Fruit fly (Drosophila melanogaster) whole organism, embryonic: ENCODE measurements around the gene CG5214.

Source experiments
- Adf1 ChIP-seq: fragments of 200-800 bp; sonication (Bioruptor generic); IDR thresholded peaks from 2 replicates; pipeline ENCODE4 v1.3.6; 2022; ENCODE audit warnings: missing biosample characterization, missing genetic modification characterization
- CG10147 ChIP-seq: fragments of 200-800 bp; sonication (Bioruptor generic); optimal IDR thresholded peaks from 2 replicates; lab custom pipeline; 2019; ENCODE audit warnings: missing biosample characterization, mild to moderate bottlenecking, missing genetic modification characterization, moderate library complexity
- CG10462 ChIP-seq: fragments of 200-800 bp; sonication (Bioruptor generic); optimal IDR thresholded peaks from 2 replicates; lab custom pipeline; 2016; ENCODE audit warnings: missing biosample characterization, missing genetic modification characterization
- CG12299 ChIP-seq: fragments of 200-800 bp; sonication (Bioruptor generic); optimal IDR thresholded peaks from 2 replicates; lab custom pipeline; 2018; ENCODE audit warnings: missing biosample characterization, mild to moderate bottlenecking, missing genetic modification characterization
- CG12942 ChIP-seq: fragments of 200-800 bp; sonication (Bioruptor generic); optimal IDR thresholded peaks from 3 replicates; lab custom pipeline; 2016; ENCODE audit warnings: missing biosample characterization, missing genetic modification characterization
- CG14441 ChIP-seq: fragments of 200-800 bp; sonication (Bioruptor generic); IDR thresholded peaks from 2 replicates; pipeline ENCODE4 v1.3.6; 2022; ENCODE audit warnings: missing biosample characterization, missing genetic modification characterization
- CG15601 ChIP-seq: fragments of 200-800 bp; sonication (Bioruptor generic); optimal IDR thresholded peaks from 3 replicates; lab custom pipeline; 2019; ENCODE audit warnings: missing biosample characterization, mild to moderate bottlenecking, missing genetic modification characterization, moderate library complexity
- CG16863 ChIP-seq: fragments of 200-800 bp; sonication (Bioruptor generic); optimal IDR thresholded peaks from 3 replicates; lab custom pipeline; 2016; ENCODE audit warnings: missing biosample characterization, missing genetic modification characterization
- CG2889 ChIP-seq: fragments of 200-800 bp; sonication (Bioruptor generic); IDR thresholded peaks from 3 replicates; pipeline ENCODE4 v1.3.6; 2022; ENCODE audit warnings: missing biosample characterization, missing genetic modification characterization
- CG30431 ChIP-seq: fragments of 200-800 bp; sonication (Bioruptor generic); optimal IDR thresholded peaks from 2 replicates; lab custom pipeline; 2017; ENCODE audit warnings: missing biosample characterization, missing genetic modification characterization
- CG33213 ChIP-seq: fragments of 200-800 bp; sonication (Bioruptor generic); optimal IDR thresholded peaks from 3 replicates; lab custom pipeline; 2016; ENCODE audit warnings: missing biosample characterization, missing genetic modification characterization
- CG33557 ChIP-seq: fragments of 200-800 bp; sonication (Bioruptor generic); optimal IDR thresholded peaks from 2 replicates; lab custom pipeline; 2019; ENCODE audit warnings: missing biosample characterization, mild to moderate bottlenecking, missing genetic modification characterization, moderate library complexity
- CG3847 ChIP-seq: fragments of 200-800 bp; sonication (Bioruptor generic); IDR thresholded peaks from 2 replicates; pipeline ENCODE4 v1.3.6; 2022; ENCODE audit warnings: missing biosample characterization, missing genetic modification characterization
- CG3995 ChIP-seq: fragments of 200-800 bp; sonication (Bioruptor generic); optimal IDR thresholded peaks from 3 replicates; lab custom pipeline; 2016; ENCODE audit warnings: missing biosample characterization, missing genetic modification characterization
- CG43689 ChIP-seq: fragments of 200-800 bp; sonication (Bioruptor generic); IDR thresholded peaks from 2 replicates; pipeline ENCODE4 v1.3.6; 2022; ENCODE audit warnings: missing biosample characterization, missing genetic modification characterization
- CG4617 ChIP-seq: fragments of 200-800 bp; sonication (Bioruptor generic); optimal IDR thresholded peaks from 3 replicates; lab custom pipeline; 2016; ENCODE audit warnings: missing biosample characterization, missing genetic modification characterization, borderline replicate concordance
- CG4820 ChIP-seq: fragments of 200-800 bp; sonication (Bioruptor generic); optimal IDR thresholded peaks from 3 replicates; lab custom pipeline; 2016; ENCODE audit warnings: missing biosample characterization, missing genetic modification characterization
- CG6689 ChIP-seq: fragments of 200-800 bp; sonication (Bioruptor generic); IDR thresholded peaks from 2 replicates; pipeline ENCODE4 v1.3.6; 2022; ENCODE audit warnings: missing biosample characterization, missing genetic modification characterization
- CG6813 ChIP-seq: fragments of 200-800 bp; sonication (Bioruptor generic); optimal IDR thresholded peaks from 2 replicates; lab custom pipeline; 2017; ENCODE audit warnings: missing biosample characterization, missing genetic modification characterization, mild to moderate bottlenecking, moderate library complexity, missing genetic modification reagents
- CG9437 ChIP-seq: fragments of 200-800 bp; sonication (Bioruptor generic); optimal IDR thresholded peaks from 2 replicates; lab custom pipeline; 2018; ENCODE audit warnings: missing biosample characterization, mild to moderate bottlenecking, missing genetic modification characterization
- CG9797 ChIP-seq: fragments of 200-800 bp; sonication (Bioruptor generic); optimal IDR thresholded peaks from 3 replicates; lab custom pipeline; 2018; ENCODE audit warnings: missing biosample characterization, mild to moderate bottlenecking, missing genetic modification characterization
- Dfd ChIP-seq, 2 experiments: fragments of >200 bp; optimal IDR thresholded peaks; 2 replicates each; lab custom pipeline; 2017; ENCODE audit warnings: missing biosample characterization in 2 of 2, missing genetic modification characterization in 2 of 2
- Dip2 ChIP-seq: fragments of 200-800 bp; sonication (Bioruptor generic); IDR thresholded peaks from 2 replicates; pipeline ENCODE4 v1.3.6; 2022; ENCODE audit warnings: missing biosample characterization, missing genetic modification characterization
- Eip74EF ChIP-seq, 2 experiments: fragments of 200-800 bp in 1 of 2; fragments of >200 bp in 1 of 2; sonication (Bioruptor generic) in 1 of 2; optimal IDR thresholded peaks; 2 replicates each; lab custom pipeline; 2017 to 2019; ENCODE audit warnings: missing biosample characterization in 2 of 2, missing genetic modification characterization in 2 of 2, mild to moderate bottlenecking in 1 of 2, moderate library complexity in 1 of 2
- Elba2 ChIP-seq: fragments of 200-800 bp; sonication (Bioruptor generic); optimal IDR thresholded peaks from 3 replicates; lab custom pipeline; 2016; ENCODE audit warnings: missing biosample characterization, missing genetic modification characterization
- Fer2 ChIP-seq: fragments of 200-800 bp; sonication (Bioruptor generic); optimal IDR thresholded peaks from 2 replicates; lab custom pipeline; 2018; ENCODE audit warnings: missing biosample characterization, mild to moderate bottlenecking, missing genetic modification characterization, moderate library complexity
- Hmr ChIP-seq: fragments of 200-800 bp; sonication (Bioruptor generic); optimal IDR thresholded peaks from 3 replicates; lab custom pipeline; 2017; ENCODE audit warnings: mild to moderate bottlenecking, missing biosample characterization, missing genetic modification reagents, missing genetic modification characterization
- Kr ChIP-seq: fragments of 200-800 bp; sonication (Bioruptor generic); optimal IDR thresholded peaks from 2 replicates; lab custom pipeline; 2017; ENCODE audit warnings: missing biosample characterization, mild to moderate bottlenecking, missing genetic modification characterization
- Mad ChIP-seq: fragments of 200-800 bp; sonication (Bioruptor generic); optimal IDR thresholded peaks from 2 replicates; lab custom pipeline; 2016; ENCODE audit warnings: missing biosample characterization, missing genetic modification characterization
- Opbp ChIP-seq: fragments of 200-800 bp; sonication (Bioruptor generic); IDR thresholded peaks from 3 replicates; pipeline ENCODE4 v1.3.6; 2022; ENCODE audit warnings: missing biosample characterization, missing genetic modification characterization; ENCODE audit not compliant: partially characterized antibody
- Rx ChIP-seq: fragments of 200-800 bp; sonication (Bioruptor generic); IDR thresholded peaks from 2 replicates; pipeline ENCODE4 v1.3.6; 2022; ENCODE audit warnings: missing biosample characterization, missing genetic modification characterization
- Sin3A ChIP-seq: fragments of >200 bp; optimal IDR thresholded peaks from 2 replicates; lab custom pipeline; 2018
- Vsx1 ChIP-seq: fragments of 200-800 bp; sonication (Bioruptor generic); optimal IDR thresholded peaks from 2 replicates; lab custom pipeline; 2017; ENCODE audit warnings: missing biosample characterization, mild to moderate bottlenecking, missing genetic modification characterization, missing genetic modification reagents
- ara ChIP-seq: fragments of 200-800 bp; sonication (Bioruptor generic); IDR thresholded peaks from 2 replicates; pipeline ENCODE4 v1.3.6; 2022; ENCODE audit warnings: missing biosample characterization, missing genetic modification characterization
- bsh ChIP-seq, 2 experiments: fragments of 200-800 bp; sonication (Bioruptor generic); optimal IDR thresholded peaks; 2 replicates each; lab custom pipeline; 2017 to 2018; ENCODE audit warnings: mild to moderate bottlenecking in 2 of 2, missing biosample characterization in 2 of 2, missing genetic modification characterization in 2 of 2, moderate library complexity in 1 of 2
- btn ChIP-seq: fragments of 200-800 bp; sonication (Bioruptor generic); optimal IDR thresholded peaks from 2 replicates; lab custom pipeline; 2016; ENCODE audit warnings: missing biosample characterization, missing genetic modification characterization
- dm ChIP-seq: fragments of 200-800 bp; sonication (Bioruptor generic); optimal IDR thresholded peaks from 3 replicates; lab custom pipeline; 2016; ENCODE audit warnings: missing biosample characterization, missing genetic modification characterization
- ewg ChIP-seq: fragments of 200-800 bp; sonication (Bioruptor generic); optimal IDR thresholded peaks from 3 replicates; lab custom pipeline; 2017; ENCODE audit warnings: mild to moderate bottlenecking, missing biosample characterization, missing genetic modification reagents, missing genetic modification characterization
- exex ChIP-seq: fragments of 200-800 bp; sonication (Bioruptor generic); optimal IDR thresholded peaks from 4 replicates; lab custom pipeline; 2018; ENCODE audit warnings: missing biosample characterization, mild to moderate bottlenecking, missing genetic modification characterization, moderate library complexity
- gce ChIP-seq: fragments of 200-800 bp; sonication (Bioruptor generic); IDR thresholded peaks from 3 replicates; pipeline ENCODE4 v1.3.6; 2022; ENCODE audit warnings: missing biosample characterization, missing genetic modification characterization
- ind ChIP-seq: fragments of 200-800 bp; sonication (Bioruptor generic); optimal IDR thresholded peaks from 3 replicates; lab custom pipeline; 2016; ENCODE audit warnings: missing biosample characterization, missing genetic modification characterization
- klu ChIP-seq: fragments of 200-800 bp; sonication (Bioruptor generic); IDR thresholded peaks from 2 replicates; pipeline ENCODE4 v1.3.6; 2022; ENCODE audit warnings: missing biosample characterization, missing genetic modification characterization
- pros ChIP-seq: fragments of 200-800 bp; sonication (Bioruptor generic); optimal IDR thresholded peaks from 3 replicates; lab custom pipeline; 2019; ENCODE audit warnings: missing biosample characterization, mild to moderate bottlenecking, missing genetic modification characterization, moderate library complexity
- rib ChIP-seq: fragments of 200-800 bp; sonication (Bioruptor generic); IDR thresholded peaks from 2 replicates; pipeline ENCODE4 v1.3.6; 2022; ENCODE audit warnings: missing biosample characterization, missing genetic modification characterization
- run ChIP-seq: fragments of 200-800 bp; sonication (Bioruptor generic); optimal IDR thresholded peaks from 3 replicates; lab custom pipeline; 2018; ENCODE audit warnings: missing biosample characterization, mild to moderate bottlenecking, missing genetic modification characterization
- schlank ChIP-seq: fragments of 200-800 bp; sonication (Bioruptor generic); optimal IDR thresholded peaks from 2 replicates; lab custom pipeline; 2018; ENCODE audit warnings: missing biosample characterization, mild to moderate bottlenecking, missing genetic modification characterization
- tap ChIP-seq: fragments of 200-800 bp; optimal IDR thresholded peaks from 3 replicates; lab custom pipeline; 2019; ENCODE audit warnings: missing biosample characterization, mild to moderate bottlenecking, missing genetic modification characterization, moderate library complexity
- tio ChIP-seq: fragments of 200-800 bp; sonication (Bioruptor generic); optimal IDR thresholded peaks from 2 replicates; lab custom pipeline; 2017; ENCODE audit warnings: missing biosample characterization, missing genetic modification characterization, inconsistent platforms
- twi ChIP-seq: fragments of 200-800 bp; optimal IDR thresholded peaks from 2 replicates; lab custom pipeline; 2019; ENCODE audit warnings: missing biosample characterization, mild to moderate bottlenecking, missing genetic modification characterization, moderate library complexity

Gene CG5214

DNA sequence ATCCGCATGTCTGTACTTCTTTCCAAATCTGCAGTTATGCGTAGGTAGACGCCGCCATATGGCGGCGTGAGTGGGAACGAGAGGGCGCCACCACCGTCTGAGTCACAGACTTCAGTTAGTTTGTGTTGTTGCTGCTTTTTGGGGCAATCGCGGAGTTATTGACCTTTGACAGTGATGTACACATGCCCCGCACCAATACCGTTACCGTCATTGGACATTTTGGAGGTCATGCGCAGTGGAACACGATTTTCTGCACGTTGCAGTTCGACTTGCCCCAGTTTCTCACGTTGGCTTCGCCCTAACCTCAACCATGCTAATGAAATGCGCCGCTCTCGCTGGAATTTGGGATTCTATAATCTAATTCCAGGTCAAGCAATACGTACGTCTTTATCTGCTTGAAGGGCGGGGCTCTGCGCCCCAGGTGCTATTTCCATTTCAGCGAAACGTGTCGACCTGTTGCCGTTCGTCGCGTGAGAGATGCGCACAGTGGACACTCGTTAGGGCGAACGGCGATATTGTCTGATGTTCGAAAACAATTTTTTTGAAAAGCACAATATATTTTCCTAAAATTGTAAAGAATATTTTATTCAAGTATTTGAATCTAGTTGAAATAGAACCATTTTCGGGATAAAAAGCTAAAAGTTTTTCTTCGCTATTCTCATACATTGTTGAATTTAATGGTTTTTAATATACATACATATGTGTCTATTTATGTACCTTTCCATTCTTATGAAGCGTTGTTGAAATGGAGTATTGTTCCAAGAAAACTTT lies 32.6 kb upstream of the CG5214 start:
- peak in 1 of 2 experiments; percentile 69 for TF ChIP-seq bsh (GFP tag; optimal IDR thresholded peaks at IDR 0.05; lab: Kevin White, UChicago)
- peak; percentile 37 for TF ChIP-seq CG9437 (GFP tag; lab: Kevin White, UChicago)
- TF ChIP-seq tio = no peak
- TF ChIP-seq run (tag; lab: Kevin White, UChicago) = no peak
- peak; percentile 97 for TF ChIP-seq dm (GFP tag; lab: Kevin White, UChicago)
- no peak for TF ChIP-seq Elba2 (GFP tag; lab: Kevin White, UChicago)
- TF ChIP-seq CG2889 (GFP tag; lab: Robert Waterston, UW) = peak; percentile 64
- TF ChIP-seq Dip2 (GFP tag; lab: Robert Waterston, UW) = no peak
- TF ChIP-seq Kr (GFP tag; lab: Kevin White, UChicago) = no peak
- no peak for TF ChIP-seq Sin3A
- peak; percentile 27 for TF ChIP-seq CG33557 (GFP tag; lab: Kevin White, UChicago)
- peak; percentile 68 for TF ChIP-seq CG16863 (GFP tag; lab: Kevin White, UChicago)
- TF ChIP-seq Opbp (GFP tag; lab: Robert Waterston, UW) = no peak
- peak in 1 of 2 experiments; percentile 8 for TF ChIP-seq Eip74EF (GFP tag; optimal IDR thresholded peaks at IDR 0.05; lab: Kevin White, UChicago)
- peak; percentile 83 for TF ChIP-seq CG14441 (GFP tag; lab: Robert Waterston, UW)
- TF ChIP-seq CG9797 (GFP tag; lab: Kevin White, UChicago) = peak; percentile 10
- TF ChIP-seq CG4820 (GFP tag; lab: Kevin White, UChicago) = peak; percentile 83
- no peak for TF ChIP-seq CG15601 (tag; lab: Kevin White, UChicago)
- peak; percentile 32 for TF ChIP-seq CG30431
- peak; percentile 33; the same call in 1 of the 2 replicates for TF ChIP-seq Adf1 (GFP tag; lab: Robert Waterston, UW)
- TF ChIP-seq CG3847 (GFP tag; lab: Robert Waterston, UW) = peak; percentile 56
- TF ChIP-seq pros = peak; percentile 34
- peak; percentile 65 for TF ChIP-seq Mad
- peak; percentile 65 for TF ChIP-seq CG4617 (GFP tag; lab: Kevin White, UChicago)
- TF ChIP-seq Hmr (GFP tag; lab: Kevin White, UChicago) = peak; percentile 76
- TF ChIP-seq CG33213 (GFP tag; lab: Kevin White, UChicago) = peak; percentile 64
- TF ChIP-seq CG10147 = peak; percentile 53
- peak; percentile 83 for TF ChIP-seq ind (GFP tag; lab: Kevin White, UChicago)
- no peak for TF ChIP-seq CG10462 (GFP tag; lab: Kevin White, UChicago)
- TF ChIP-seq Vsx1 (GFP tag; lab: Kevin White, UChicago) = peak; percentile 42
- TF ChIP-seq CG43689 (GFP tag; lab: Robert Waterston, UW) = no peak
- TF ChIP-seq CG6813 (GFP tag; lab: Kevin White, UChicago) = no peak
- peak; percentile 62 for TF ChIP-seq Fer2 (tag; lab: Kevin White, UChicago)
- TF ChIP-seq exex (tag; lab: Kevin White, UChicago) = peak; percentile 49
- TF ChIP-seq twi (tag; lab: Kevin White, UChicago) = peak; percentile 6
- peak; percentile 2 for TF ChIP-seq CG3995 (GFP tag; lab: Kevin White, UChicago)
- TF ChIP-seq tap (tag; lab: Kevin White, UChicago) = peak; percentile 45
- no peak for TF ChIP-seq gce (GFP tag; lab: Robert Waterston, UW)
- peak; percentile 60 for TF ChIP-seq klu (GFP tag; lab: Robert Waterston, UW)
- TF ChIP-seq rib (GFP tag; lab: Robert Waterston, UW) = peak; percentile 65; the same call in 1 of the 2 replicates
- no peak for TF ChIP-seq Dfd (GFP tag; optimal IDR thresholded peaks at IDR 0.05; lab: Kevin White, UChicago)
- TF ChIP-seq CG12299 (tag; lab: Kevin White, UChicago) = peak; percentile 33
- TF ChIP-seq ara (GFP tag; lab: Robert Waterston, UW) = peak; percentile 67
- TF ChIP-seq btn (GFP tag; lab: Kevin White, UChicago) = no peak
- peak; percentile 25 for TF ChIP-seq schlank (tag; lab: Kevin White, UChicago)
- TF ChIP-seq CG6689 = peak; percentile 82
- 0 out of 2 replicates have a peak, but pooled peaks have one; percentile 37 for TF ChIP-seq Rx (GFP tag; lab: Robert Waterston, UW)
- peak; percentile 61 for TF ChIP-seq CG12942 (GFP tag; lab: Kevin White, UChicago)
- peak; percentile 95 for TF ChIP-seq ewg (GFP tag; lab: Kevin White, UChicago)
